Worm (Caenorhabditis elegans): ENCODE data around the gene vps-15.

Gene vps-15

ce11 chrII:11958793-11959574 is 43.3 kb upstream of the vps-15 start:
- TF ChIP-seq nhr-76 (tag; optimal IDR thresholded peaks at IDR 0.05) (no peak), lsy-2 (tag; optimal IDR thresholded peaks at IDR 0.05) (peak; percentile 16), nhr-237 (tag; optimal IDR thresholded peaks at IDR 0.05) (no peak), tbx-8 (GFP tag; optimal IDR thresholded peaks at IDR 0.05) (peak; percentile 39), nhr-2 (tag; optimal IDR thresholded peaks at IDR 0.05) (no peak), flh-1 (GFP tag; optimal IDR thresholded peaks at IDR 0.05) (no peak), nhr-28 (tag; optimal IDR thresholded peaks at IDR 0.05) (no peak), ceh-83 (GFP tag; optimal IDR thresholded peaks at IDR 0.05) (peak; percentile 87), ztf-11 (tag; optimal IDR thresholded peaks at IDR 0.05) (peak; percentile 35), lin-13 (tag; optimal IDR thresholded peaks at IDR 0.05) (peak; percentile 7), bed-3 (GFP tag; optimal IDR thresholded peaks at IDR 0.05) (peak; percentile 58), cnd-1 (tag; optimal IDR thresholded peaks at IDR 0.05) (peak; percentile 83), unc-62 (GFP tag; optimal IDR thresholded peaks at IDR 0.05) (no peak), pha-4 (tag; optimal IDR thresholded peaks at IDR 0.05) (no peak), ceh-43 (GFP tag; optimal IDR thresholded peaks at IDR 0.05) (no peak), mab-5 (tag; optimal IDR thresholded peaks at IDR 0.05) (no peak), M03D4.4 (tag; optimal IDR thresholded peaks at IDR 0.05) (peak; percentile 77), snpc-4 (tag; optimal IDR thresholded peaks at IDR 0.05) (no peak), nhr-12 (tag; optimal IDR thresholded peaks at IDR 0.05) (no peak), mls-2 (tag; optimal IDR thresholded peaks at IDR 0.05) (peak; percentile 64), drap-1 (GFP tag; optimal IDR thresholded peaks at IDR 0.05) (peak; percentile 82), elt-3 (tag; optimal IDR thresholded peaks at IDR 0.05) (no peak), unc-39 (tag; optimal IDR thresholded peaks at IDR 0.05) (no peak), hlh-1 (tag; optimal IDR thresholded peaks at IDR 0.05) (no peak), unc-120 (tag; optimal IDR thresholded peaks at IDR 0.05; ENCODE audit: poor library complexity, severe bottlenecking) (peak; percentile 9), lin-32 (GFP tag; optimal IDR thresholded peaks at IDR 0.05) (peak; percentile 22), elt-1 (tag; optimal IDR thresholded peaks at IDR 0.05; ENCODE audit: borderline replicate concordance, insufficient read depth) (no peak), sem-2 (GFP tag; optimal IDR thresholded peaks at IDR 0.05) (peak; percentile 55), blmp-1 (tag; optimal IDR thresholded peaks at IDR 0.05) (no peak), ces-1 (GFP tag; optimal IDR thresholded peaks at IDR 0.05) (no peak), mep-1 (tag; optimal IDR thresholded peaks at IDR 0.05) (no peak), sptf-1 (tag; optimal IDR thresholded peaks at IDR 0.05) (peak; percentile 84), ham-2 (GFP tag; optimal IDR thresholded peaks at IDR 0.05) (peak; percentile 57), ceh-39 (tag; optimal IDR thresholded peaks at IDR 0.05) (no peak), zip-8 (tag; optimal IDR thresholded peaks at IDR 0.05) (no peak)

- TF ChIP-seq pha-4 (tag; optimal IDR thresholded peaks at IDR 0.05) (no peak), hlh-1 (tag; optimal IDR thresholded peaks at IDR 0.05) (no peak), nhr-12 (tag; optimal IDR thresholded peaks at IDR 0.05) (no peak), flh-1 (GFP tag; optimal IDR thresholded peaks at IDR 0.05) (no peak), unc-120 (tag; optimal IDR thresholded peaks at IDR 0.05; ENCODE audit: poor library complexity, severe bottlenecking) (no peak), unc-39 (tag; optimal IDR thresholded peaks at IDR 0.05) (no peak)
Observed at ce11 chrII:11954811-11955210, 39.2 kb upstream of the vps-15 start.

- TF ChIP-seq mab-5 (tag; optimal IDR thresholded peaks at IDR 0.05) (no peak), sptf-1 (tag; optimal IDR thresholded peaks at IDR 0.05) (no peak), elt-1 (tag; optimal IDR thresholded peaks at IDR 0.05; ENCODE audit: borderline replicate concordance, insufficient read depth) (no peak), zip-8 (tag; optimal IDR thresholded peaks at IDR 0.05) (peak; percentile 80)
Observed at ce11 chrII:11954208-11954607, 38.6 kb upstream of the vps-15 start, which contains the start of gene W03C9.6. Gene W03C9.6, plus strand, starts transcription at chrII:11954508.

- TF ChIP-seq nhr-2 (tag; optimal IDR thresholded peaks at IDR 0.05) (no peak), hlh-1 (tag; optimal IDR thresholded peaks at IDR 0.05) (no peak), lin-13 (tag; optimal IDR thresholded peaks at IDR 0.05) (no peak), mls-2 (tag; optimal IDR thresholded peaks at IDR 0.05) (no peak), ceh-39 (tag; optimal IDR thresholded peaks at IDR 0.05) (no peak), bed-3 (GFP tag; optimal IDR thresholded peaks at IDR 0.05) (no peak), nhr-76 (tag; optimal IDR thresholded peaks at IDR 0.05) (no peak), ham-2 (GFP tag; optimal IDR thresholded peaks at IDR 0.05) (no peak), ceh-83 (GFP tag; optimal IDR thresholded peaks at IDR 0.05) (no peak), M03D4.4 (tag; optimal IDR thresholded peaks at IDR 0.05) (no peak), mep-1 (tag; optimal IDR thresholded peaks at IDR 0.05) (no peak), tbx-8 (GFP tag; optimal IDR thresholded peaks at IDR 0.05) (no peak), drap-1 (GFP tag; optimal IDR thresholded peaks at IDR 0.05) (no peak), ztf-11 (tag; optimal IDR thresholded peaks at IDR 0.05) (no peak), mab-5 (tag; optimal IDR thresholded peaks at IDR 0.05) (no peak), snpc-4 (tag; optimal IDR thresholded peaks at IDR 0.05) (no peak), sptf-1 (tag; optimal IDR thresholded peaks at IDR 0.05) (no peak), unc-39 (tag; optimal IDR thresholded peaks at IDR 0.05) (no peak), nhr-12 (tag; optimal IDR thresholded peaks at IDR 0.05) (no peak)
Observed at ce11 chrII:11952963-11953362, 37.3 kb upstream of the vps-15 start.
